Worm (Caenorhabditis elegans): Measurements from ENCODE around the gene col-154.

ce11 chrV:11421605-11422004, 36.4 kb downstream of the col-154 start, which contains the start of gene des-2:
- TF ChIP-seq tra-4 (tag; optimal IDR thresholded peaks at IDR 0.05) (no peak), ceh-13 (GFP tag; optimal IDR thresholded peaks at IDR 0.05) (no peak), ama-1 (optimal IDR thresholded peaks at IDR 0.05) (no peak), sea-1 (GFP tag; conservative IDR thresholded peaks at IDR 0.05) (no peak), ceh-36 (tag; optimal IDR thresholded peaks at IDR 0.05) (no peak), flt-1 (GFP tag; IDR thresholded peaks at IDR 0.05) (no peak), F13C5.2 (tag; optimal IDR thresholded peaks at IDR 0.05) (no peak), B0310.2 (tag; optimal IDR thresholded peaks at IDR 0.05) (no peak), hnd-1 (tag; optimal IDR thresholded peaks at IDR 0.05) (no peak)
